Fruit fly (Drosophila melanogaster) whole organism, embryonic: ENCODE data around the gene CG12594.

Source experiments
- B-H2 ChIP-seq: fragments of 200-800 bp; sonication (Bioruptor generic); optimal IDR thresholded peaks from 2 replicates; lab custom pipeline; 2018; ENCODE audit warnings: missing biosample characterization, mild to moderate bottlenecking, missing genetic modification characterization
- CG10147 ChIP-seq: fragments of 200-800 bp; sonication (Bioruptor generic); optimal IDR thresholded peaks from 2 replicates; lab custom pipeline; 2019; ENCODE audit warnings: missing biosample characterization, mild to moderate bottlenecking, missing genetic modification characterization, moderate library complexity
- CG1024 ChIP-seq: fragments of 200-800 bp; sonication (Bioruptor generic); IDR thresholded peaks from 2 replicates; pipeline ENCODE4 v1.3.6; 2022; ENCODE audit warnings: missing biosample characterization, missing genetic modification characterization
- CG10267 ChIP-seq: fragments of 200-800 bp; sonication (Bioruptor generic); optimal IDR thresholded peaks from 2 replicates; lab custom pipeline; 2018; ENCODE audit warnings: missing biosample characterization, mild to moderate bottlenecking, missing genetic modification characterization, moderate library complexity
- CG10462 ChIP-seq: fragments of 200-800 bp; sonication (Bioruptor generic); optimal IDR thresholded peaks from 2 replicates; lab custom pipeline; 2016; ENCODE audit warnings: missing biosample characterization, missing genetic modification characterization
- CG12391 ChIP-seq: fragments of 200-800 bp; sonication (Bioruptor generic); optimal IDR thresholded peaks from 3 replicates; lab custom pipeline; 2018; ENCODE audit warnings: missing biosample characterization, mild to moderate bottlenecking, missing genetic modification characterization, moderate library complexity
- CG14965 ChIP-seq: fragments of 200-800 bp; sonication (Bioruptor generic); optimal IDR thresholded peaks from 2 replicates; lab custom pipeline; 2016; ENCODE audit warnings: missing biosample characterization, missing genetic modification characterization, borderline replicate concordance
- CG15011 ChIP-seq: fragments of 200-800 bp; sonication (Bioruptor generic); optimal IDR thresholded peaks from 3 replicates; lab custom pipeline; 2018; ENCODE audit warnings: missing biosample characterization, mild to moderate bottlenecking, missing genetic modification characterization
- CG17385 ChIP-seq: fragments of 200-800 bp; sonication (Bioruptor generic); optimal IDR thresholded peaks from 3 replicates; lab custom pipeline; 2018; ENCODE audit warnings: missing biosample characterization, mild to moderate bottlenecking, missing genetic modification characterization
- CG2202 ChIP-seq: fragments of 200-800 bp; sonication (Bioruptor generic); optimal IDR thresholded peaks from 2 replicates; lab custom pipeline; 2018; ENCODE audit warnings: missing biosample characterization, mild to moderate bottlenecking, missing genetic modification characterization
- CG31224 ChIP-seq: fragments of 200-800 bp; sonication (Bioruptor generic); IDR thresholded peaks from 2 replicates; pipeline ENCODE4 v1.3.6; 2022; ENCODE audit warnings: missing biosample characterization, missing genetic modification characterization
- CG32532 ChIP-seq: fragments of 200-800 bp; sonication (Bioruptor generic); IDR thresholded peaks from 2 replicates; pipeline ENCODE4 v1.3.6; 2022; ENCODE audit warnings: missing biosample characterization, missing genetic modification characterization
- CG3847 ChIP-seq: fragments of 200-800 bp; sonication (Bioruptor generic); IDR thresholded peaks from 2 replicates; pipeline ENCODE4 v1.3.6; 2022; ENCODE audit warnings: missing biosample characterization, missing genetic modification characterization
- CG7745 ChIP-seq: fragments of 200-800 bp; sonication (Bioruptor generic); optimal IDR thresholded peaks from 2 replicates; lab custom pipeline; 2018; ENCODE audit warnings: missing biosample characterization, mild to moderate bottlenecking, missing genetic modification characterization, moderate library complexity
- CG7786 ChIP-seq: fragments of 200-800 bp; sonication (Bioruptor generic); optimal IDR thresholded peaks from 2 replicates; lab custom pipeline; 2016; ENCODE audit warnings: missing biosample characterization, missing genetic modification characterization
- CG8281 ChIP-seq: fragments of 200-800 bp; sonication (Bioruptor generic); optimal IDR thresholded peaks from 2 replicates; lab custom pipeline; 2018; ENCODE audit warnings: missing biosample characterization, mild to moderate bottlenecking, missing genetic modification characterization, moderate library complexity
- CG8290 ChIP-seq, 3 experiments: fragments of 200-800 bp; sonication (Bioruptor generic); optimal IDR thresholded peaks; 2 replicates each; lab custom pipeline; 2016 to 2019; ENCODE audit warnings: missing biosample characterization in 3 of 3, missing genetic modification characterization in 3 of 3, mild to moderate bottlenecking in 2 of 3, moderate library complexity in 1 of 3
- CG9215 ChIP-seq: fragments of 200-800 bp; sonication (Bioruptor generic); IDR thresholded peaks from 2 replicates; pipeline ENCODE4 v1.3.6; 2022; ENCODE audit warnings: missing biosample characterization, missing genetic modification characterization
- CTCF ChIP-seq: fragments of 200-800 bp; sonication (Bioruptor generic); optimal IDR thresholded peaks from 2 replicates; lab custom pipeline; 2017; ENCODE audit warnings: missing biosample characterization, mild to moderate bottlenecking, missing genetic modification characterization, moderate library complexity
- Camta ChIP-seq: fragments of 200-800 bp; sonication (Bioruptor generic); optimal IDR thresholded peaks from 2 replicates; lab custom pipeline; 2016; ENCODE audit warnings: missing biosample characterization, missing genetic modification characterization
- D19A ChIP-seq: fragments of 200-800 bp; optimal IDR thresholded peaks from 3 replicates; lab custom pipeline; 2019; ENCODE audit warnings: missing biosample characterization, mild to moderate bottlenecking, missing genetic modification characterization, moderate library complexity
- Dbx ChIP-seq: fragments of 200-800 bp; sonication (Bioruptor generic); IDR thresholded peaks from 3 replicates; pipeline ENCODE4 v1.3.6; 2022; ENCODE audit warnings: missing biosample characterization, missing genetic modification characterization
- Deaf1 ChIP-seq: fragments of 200-800 bp; optimal IDR thresholded peaks from 3 replicates; lab custom pipeline; 2019; ENCODE audit warnings: missing biosample characterization, mild to moderate bottlenecking, missing genetic modification characterization, moderate library complexity
- Dp ChIP-seq: fragments of 200-800 bp; sonication (Bioruptor generic); optimal IDR thresholded peaks from 2 replicates; lab custom pipeline; 2018; ENCODE audit warnings: missing biosample characterization, mild to moderate bottlenecking, missing genetic modification characterization, moderate library complexity
- Ets65A ChIP-seq: fragments of 200-800 bp; sonication (Bioruptor generic); peaks from one replicate; lab custom pipeline; 2016; ENCODE audit warnings: missing biosample characterization, missing genetic modification characterization
- Gug ChIP-seq: fragments of 200-800 bp; sonication (Bioruptor generic); IDR thresholded peaks from 4 replicates; pipeline ENCODE4 v1.3.6; 2022; ENCODE audit warnings: missing biosample characterization, missing genetic modification characterization
- H15 ChIP-seq: fragments of 200-800 bp; sonication (Bioruptor generic); IDR thresholded peaks from 3 replicates; pipeline ENCODE4 v1.3.6; 2022; ENCODE audit warnings: missing biosample characterization, missing genetic modification characterization
- Hr39 ChIP-seq: fragments of >200 bp; optimal IDR thresholded peaks from 2 replicates; lab custom pipeline; 2017
- NFAT ChIP-seq: fragments of 200-800 bp; sonication (Bioruptor generic); IDR thresholded peaks from 2 replicates; pipeline ENCODE4 v1.3.6; 2022; ENCODE audit warnings: missing biosample characterization, missing genetic modification characterization
- NfI ChIP-seq: fragments of 200-800 bp; sonication (Bioruptor generic); optimal IDR thresholded peaks from 3 replicates; lab custom pipeline; 2018; ENCODE audit warnings: missing biosample characterization, mild to moderate bottlenecking, missing genetic modification characterization, moderate library complexity
- Poxn ChIP-seq: fragments of 200-800 bp; sonication (Bioruptor generic); IDR thresholded peaks from 2 replicates; pipeline ENCODE4 v1.3.6; 2022; ENCODE audit warnings: missing biosample characterization, missing genetic modification characterization
- TFAM ChIP-seq: fragments of 200-800 bp; sonication (Bioruptor generic); optimal IDR thresholded peaks from 2 replicates; lab custom pipeline; 2017; ENCODE audit warnings: missing biosample characterization, missing genetic modification characterization, inconsistent platforms
- Vsx1 ChIP-seq: fragments of 200-800 bp; sonication (Bioruptor generic); optimal IDR thresholded peaks from 2 replicates; lab custom pipeline; 2017; ENCODE audit warnings: missing biosample characterization, mild to moderate bottlenecking, missing genetic modification characterization, missing genetic modification reagents
- amos ChIP-seq: fragments of 200-800 bp; sonication (Bioruptor generic); IDR thresholded peaks from 2 replicates; pipeline ENCODE4 v1.3.6; 2022; ENCODE audit warnings: missing biosample characterization, missing genetic modification characterization; ENCODE audit not compliant: partially characterized antibody
- ase ChIP-seq: fragments of 200-800 bp; sonication (Bioruptor generic); IDR thresholded peaks from 3 replicates; pipeline ENCODE4 v1.3.6; 2022; ENCODE audit warnings: missing biosample characterization, missing genetic modification characterization
- ash1 ChIP-seq: fragments of 200-800 bp; sonication (Bioruptor generic); optimal IDR thresholded peaks from 2 replicates; lab custom pipeline; 2018; ENCODE audit warnings: missing biosample characterization, mild to moderate bottlenecking, missing genetic modification characterization
- bbx ChIP-seq: fragments of 200-800 bp; sonication (Bioruptor generic); IDR thresholded peaks from 2 replicates; pipeline ENCODE4 v1.3.6; 2022; ENCODE audit warnings: missing biosample characterization, missing genetic modification characterization; ENCODE audit not compliant: partially characterized antibody
- chif ChIP-seq, 2 experiments: fragments of 200-800 bp; sonication (Bioruptor generic); optimal IDR thresholded peaks; 3 replicates each; lab custom pipeline; 2016; ENCODE audit warnings: missing biosample characterization in 2 of 2, missing genetic modification characterization in 2 of 2
- emc ChIP-seq: fragments of 200-800 bp; sonication (Bioruptor generic); optimal IDR thresholded peaks from 2 replicates; lab custom pipeline; 2016; ENCODE audit warnings: missing biosample characterization, missing genetic modification characterization
- h ChIP-seq: fragments of >200 bp; optimal IDR thresholded peaks from 2 replicates; lab custom pipeline; 2017
- ham ChIP-seq: fragments of 200-800 bp; sonication (Bioruptor generic); IDR thresholded peaks from 2 replicates; pipeline ENCODE4 v1.3.6; 2022; ENCODE audit warnings: missing biosample characterization, missing genetic modification characterization
- ind ChIP-seq: fragments of 200-800 bp; sonication (Bioruptor generic); optimal IDR thresholded peaks from 3 replicates; lab custom pipeline; 2016; ENCODE audit warnings: missing biosample characterization, missing genetic modification characterization
- pb ChIP-seq: fragments of 200-800 bp; sonication (Bioruptor generic); optimal IDR thresholded peaks from 3 replicates; lab custom pipeline; 2016; ENCODE audit warnings: missing biosample characterization, missing genetic modification characterization
- pros ChIP-seq: fragments of 200-800 bp; sonication (Bioruptor generic); optimal IDR thresholded peaks from 3 replicates; lab custom pipeline; 2019; ENCODE audit warnings: missing biosample characterization, mild to moderate bottlenecking, missing genetic modification characterization, moderate library complexity
- repo ChIP-seq: fragments of 200-800 bp; sonication (Bioruptor generic); optimal IDR thresholded peaks from 2 replicates; lab custom pipeline; 2016; ENCODE audit warnings: missing biosample characterization, missing genetic modification characterization
- ro ChIP-seq: fragments of 200-800 bp; sonication (Bioruptor generic); IDR thresholded peaks from 2 replicates; pipeline ENCODE4 v1.3.6; 2022; ENCODE audit warnings: missing biosample characterization, missing genetic modification characterization
- seq ChIP-seq: fragments of 200-800 bp; sonication (Bioruptor generic); IDR thresholded peaks from 2 replicates; pipeline ENCODE4 v1.3.6; 2022; ENCODE audit warnings: missing biosample characterization, missing genetic modification characterization
- shn ChIP-seq: fragments of 200-800 bp; sonication (Bioruptor generic); optimal IDR thresholded peaks from 3 replicates; lab custom pipeline; 2016; ENCODE audit warnings: missing biosample characterization, missing genetic modification characterization
- slp2 ChIP-seq: fragments of 200-800 bp; sonication (Bioruptor generic); optimal IDR thresholded peaks from 2 replicates; lab custom pipeline; 2016; ENCODE audit warnings: missing biosample characterization, missing genetic modification characterization
- trh ChIP-seq: fragments of 200-800 bp; sonication (Bioruptor generic); optimal IDR thresholded peaks from 2 replicates; lab custom pipeline; 2016; ENCODE audit warnings: missing biosample characterization, missing genetic modification characterization

Gene CG12594

dm6 chr3R:11778012-11778865 is 56.7 kb downstream of the CG12594 start (continued):
- TF ChIP-seq CG31224 (GFP tag; lab: Robert Waterston, UW) (no peak), ham (GFP tag; lab: Robert Waterston, UW) (no peak), CG14965 (no peak), Ets65A (peak; percentile 72), CG12391 (tag; lab: Kevin White, UChicago) (peak; percentile 83), CG7786 (GFP tag; lab: Kevin White, UChicago) (no peak), Hr39 (no peak), NFAT (GFP tag; lab: Robert Waterston, UW) (peak; percentile 25; the same call in 1 of the 2 replicates), amos (peak; percentile 53), bbx (peak; percentile 67), ash1 (GFP tag; lab: Kevin White, UChicago) (no peak), CG8290 (GFP tag; optimal IDR thresholded peaks at IDR 0.05; lab: Kevin White, UChicago) (peak; percentile 49), CG8290 (tag; optimal IDR thresholded peaks at IDR 0.05; lab: Kevin White, UChicago) (peak; percentile 6 to 77), chif (GFP tag; optimal IDR thresholded peaks at IDR 0.05; lab: Kevin White, UChicago) (peak; percentile 2 to 40), CG9215 (GFP tag; lab: Robert Waterston, UW) (peak; percentile 55), TFAM (GFP tag; lab: Kevin White, UChicago) (no peak), CG10267 (tag; lab: Kevin White, UChicago) (peak; percentile 51), pb (no peak), CG3847 (GFP tag; lab: Robert Waterston, UW) (0 out of 2 replicates have a peak, but pooled peaks have one; percentile 12), Dp (GFP tag; lab: Kevin White, UChicago) (no peak), Dbx (peak; percentile 59; the same call in 2 of the 3 replicates), CG32532 (peak; percentile 40; the same call in 1 of the 2 replicates), Gug (GFP tag; lab: Robert Waterston, UW) (peak; percentile 45; the same call in 2 of the 4 replicates), CTCF (GFP tag; lab: Kevin White, UChicago) (no peak), CG1024 (GFP tag; lab: Robert Waterston, UW) (no peak; the same call in 1 of the 2 replicates), emc (GFP tag; lab: Kevin White, UChicago) (no peak), CG2202 (no peak), D19A (tag; lab: Kevin White, UChicago) (peak; percentile 41), seq (GFP tag; lab: Robert Waterston, UW) (peak; percentile 61; the same call in 1 of the 2 replicates), CG17385 (GFP tag; lab: Kevin White, UChicago) (peak; percentile 49), ro (GFP tag; lab: Robert Waterston, UW) (no peak), Deaf1 (peak; percentile 87), repo (GFP tag; lab: Kevin White, UChicago) (peak; percentile 13), pros (peak; percentile 94), Vsx1 (GFP tag; lab: Kevin White, UChicago) (no peak), ase (0 out of 3 replicates have a peak, but pooled peaks have one; percentile 21), CG10147 (GFP tag; lab: Kevin White, UChicago) (peak; percentile 36), CG8281 (peak; percentile 9), Poxn (no peak), NfI (GFP tag; lab: Kevin White, UChicago) (peak; percentile 48), h (no peak), B-H2 (no peak), CG15011 (peak; percentile 44), H15 (GFP tag; lab: Robert Waterston, UW) (peak; percentile 34; the same call in 1 of the 3 replicates), slp2 (GFP tag; lab: Kevin White, UChicago) (no peak), Camta (peak; percentile 2), ind (GFP tag; lab: Kevin White, UChicago) (peak; percentile 28), shn (GFP tag; lab: Kevin White, UChicago) (peak; percentile 62), CG7745 (tag; lab: Kevin White, UChicago) (peak; percentile 48), trh (GFP tag; lab: Kevin White, UChicago) (no peak), CG10462 (GFP tag; lab: Kevin White, UChicago) (peak; percentile 55)
